Fruit fly (Drosophila melanogaster) whole organism, embryonic: Measurements from ENCODE around the gene RpS28a.
A peak's percentile ranks its signal among the peaks of the same experiment; 100 is the strongest.

Source experiments
- CG10267 ChIP-seq: fragments of 200-800 bp; sonication (Bioruptor generic); optimal IDR thresholded peaks from 2 replicates; lab custom pipeline; 2018; ENCODE audit warnings: missing biosample characterization, mild to moderate bottlenecking, missing genetic modification characterization, moderate library complexity
- CG11695 ChIP-seq: fragments of 200-800 bp; sonication (Bioruptor generic); IDR thresholded peaks from 3 replicates; pipeline ENCODE4 v1.3.6; 2022; ENCODE audit warnings: missing biosample characterization, missing genetic modification characterization
- CG12104 ChIP-seq: fragments of 200-800 bp; sonication (Bioruptor generic); optimal IDR thresholded peaks from 3 replicates; lab custom pipeline; 2016; ENCODE audit warnings: missing biosample characterization, missing genetic modification characterization
- CG15479 ChIP-seq: fragments of 200-800 bp; sonication (Bioruptor generic); optimal IDR thresholded peaks from 3 replicates; lab custom pipeline; 2019; ENCODE audit warnings: missing biosample characterization, mild to moderate bottlenecking, missing genetic modification characterization, moderate library complexity
- CG1603 ChIP-seq: fragments of 200-800 bp; sonication (Bioruptor generic); optimal IDR thresholded peaks from 2 replicates; lab custom pipeline; 2019; ENCODE audit warnings: missing biosample characterization, mild to moderate bottlenecking, missing genetic modification characterization, moderate library complexity
- CG16815 ChIP-seq: fragments of 200-800 bp; sonication (Bioruptor generic); optimal IDR thresholded peaks from 3 replicates; lab custom pipeline; 2017; ENCODE audit warnings: missing biosample characterization, mild to moderate bottlenecking, missing genetic modification characterization
- CG17802 ChIP-seq: fragments of 200-800 bp; sonication (Bioruptor generic); optimal IDR thresholded peaks from 2 replicates; lab custom pipeline; 2018; ENCODE audit warnings: missing biosample characterization, mild to moderate bottlenecking, missing genetic modification characterization, moderate library complexity
- CG2678 ChIP-seq: fragments of 200-800 bp; sonication (Bioruptor generic); optimal IDR thresholded peaks from 3 replicates; lab custom pipeline; 2019; ENCODE audit warnings: missing biosample characterization, mild to moderate bottlenecking, missing genetic modification characterization, moderate library complexity
- CG3065 ChIP-seq: fragments of 200-800 bp; sonication (Bioruptor generic); optimal IDR thresholded peaks from 2 replicates; lab custom pipeline; 2016; ENCODE audit warnings: missing biosample characterization, missing genetic modification characterization
- CG31224 ChIP-seq: fragments of 200-800 bp; sonication (Bioruptor generic); IDR thresholded peaks from 2 replicates; pipeline ENCODE4 v1.3.6; 2022; ENCODE audit warnings: missing biosample characterization, missing genetic modification characterization
- CG32532 ChIP-seq: fragments of 200-800 bp; sonication (Bioruptor generic); IDR thresholded peaks from 2 replicates; pipeline ENCODE4 v1.3.6; 2022; ENCODE audit warnings: missing biosample characterization, missing genetic modification characterization
- CG34422 ChIP-seq: fragments of 200-800 bp; sonication (Bioruptor generic); IDR thresholded peaks from 3 replicates; pipeline ENCODE4 v1.3.6; 2022; ENCODE audit warnings: missing biosample characterization, missing genetic modification characterization
- CG5953 ChIP-seq: fragments of 200-800 bp; sonication (Bioruptor generic); IDR thresholded peaks from 2 replicates; pipeline ENCODE4 v1.3.6; 2022; ENCODE audit warnings: missing biosample characterization, missing genetic modification characterization
- CG6813 ChIP-seq: fragments of 200-800 bp; sonication (Bioruptor generic); optimal IDR thresholded peaks from 2 replicates; lab custom pipeline; 2017; ENCODE audit warnings: missing biosample characterization, missing genetic modification characterization, mild to moderate bottlenecking, moderate library complexity, missing genetic modification reagents
- CG8290 ChIP-seq, 3 experiments: fragments of 200-800 bp; sonication (Bioruptor generic); optimal IDR thresholded peaks; 2 replicates each; lab custom pipeline; 2016 to 2019; ENCODE audit warnings: missing biosample characterization in 3 of 3, missing genetic modification characterization in 3 of 3, mild to moderate bottlenecking in 2 of 3, moderate library complexity in 1 of 3
- CG8924 ChIP-seq: fragments of 200-800 bp; optimal IDR thresholded peaks from 3 replicates; lab custom pipeline; 2019; ENCODE audit warnings: missing biosample characterization, mild to moderate bottlenecking, missing genetic modification characterization, moderate library complexity
- CG9797 ChIP-seq: fragments of 200-800 bp; sonication (Bioruptor generic); optimal IDR thresholded peaks from 3 replicates; lab custom pipeline; 2018; ENCODE audit warnings: missing biosample characterization, mild to moderate bottlenecking, missing genetic modification characterization
- CG9932 ChIP-seq: fragments of 200-800 bp; sonication (Bioruptor generic); IDR thresholded peaks from 2 replicates; pipeline ENCODE4 v1.3.6; 2022; ENCODE audit warnings: missing biosample characterization, missing genetic modification characterization
- Dek ChIP-seq: fragments of 200-800 bp; sonication (Bioruptor generic); optimal IDR thresholded peaks from 3 replicates; lab custom pipeline; 2019; ENCODE audit warnings: missing biosample characterization, mild to moderate bottlenecking, missing genetic modification characterization, moderate library complexity
- Doc3 ChIP-seq: fragments of 200-800 bp; sonication (Bioruptor generic); IDR thresholded peaks from 3 replicates; pipeline ENCODE4 v1.3.6; 2022; ENCODE audit warnings: missing biosample characterization, missing genetic modification characterization; ENCODE audit not compliant: partially characterized antibody
- E2f1 ChIP-seq: fragments of 200-800 bp; sonication (Bioruptor generic); IDR thresholded peaks from 2 replicates; pipeline ENCODE4 v1.3.6; 2022; ENCODE audit warnings: missing biosample characterization, missing genetic modification characterization
- Ets65A ChIP-seq: fragments of 200-800 bp; sonication (Bioruptor generic); peaks from one replicate; lab custom pipeline; 2016; ENCODE audit warnings: missing biosample characterization, missing genetic modification characterization
- GATAe ChIP-seq: fragments of 200-800 bp; sonication (Bioruptor generic); conservative IDR thresholded peaks from 2 replicates; pipeline ENCODE4 v1.3.6; 2022; ENCODE audit warnings: missing biosample characterization, missing genetic modification characterization
- Hr51 ChIP-seq, 2 experiments: fragments of 200-800 bp; sonication (Bioruptor generic); optimal IDR thresholded peaks; 2 replicates in 1 of 2; 3 replicates in 1 of 2; lab custom pipeline; 2016 to 2018; ENCODE audit warnings: missing biosample characterization in 2 of 2, missing genetic modification characterization in 2 of 2, mild to moderate bottlenecking in 1 of 2, moderate library complexity in 1 of 2
- Sin3A ChIP-seq: fragments of >200 bp; optimal IDR thresholded peaks from 2 replicates; lab custom pipeline; 2018
- Sox102F ChIP-seq: fragments of 200-800 bp; sonication (Bioruptor generic); optimal IDR thresholded peaks from 2 replicates; lab custom pipeline; 2018; ENCODE audit warnings: missing biosample characterization, mild to moderate bottlenecking, missing genetic modification characterization, moderate library complexity
- Xbp1 ChIP-seq: fragments of 200-800 bp; sonication (Bioruptor generic); optimal IDR thresholded peaks from 3 replicates; lab custom pipeline; 2016; ENCODE audit warnings: missing biosample characterization, mild to moderate bottlenecking, missing genetic modification characterization
- YL-1 ChIP-seq: fragments of 200-800 bp; sonication (Bioruptor generic); optimal IDR thresholded peaks from 3 replicates; lab custom pipeline; 2017; ENCODE audit warnings: missing biosample characterization, mild to moderate bottlenecking, missing genetic modification characterization
- al ChIP-seq: fragments of 200-800 bp; sonication (Bioruptor generic); IDR thresholded peaks from 2 replicates; pipeline ENCODE4 v1.3.6; 2022; ENCODE audit warnings: missing biosample characterization, missing genetic modification characterization
- crol ChIP-seq: fragments of 200-800 bp; sonication (Bioruptor generic); IDR thresholded peaks from 2 replicates; pipeline ENCODE4 v1.3.6; 2022; ENCODE audit warnings: missing biosample characterization, missing genetic modification characterization
- gcm ChIP-seq: fragments of 200-800 bp; sonication (Bioruptor generic); optimal IDR thresholded peaks from 2 replicates; lab custom pipeline; 2019; ENCODE audit warnings: missing biosample characterization, mild to moderate bottlenecking, missing genetic modification characterization, moderate library complexity
- gcm2 ChIP-seq: fragments of 200-800 bp; sonication (Bioruptor generic); optimal IDR thresholded peaks from 2 replicates; lab custom pipeline; 2016; ENCODE audit warnings: missing biosample characterization, missing genetic modification characterization
- hkb ChIP-seq, 2 experiments: fragments of 200-800 bp in 1 of 2; fragments of >200 bp in 1 of 2; sonication (Bioruptor generic) in 1 of 2; IDR thresholded peaks in 1 of 2; optimal IDR thresholded peaks in 1 of 2; 2 replicates each; pipeline versions ENCODE4 v1.3.6 to Lab custom; 2017 to 2022; ENCODE audit warnings: missing biosample characterization in 1 of 2, missing genetic modification characterization in 1 of 2
- ind ChIP-seq: fragments of 200-800 bp; sonication (Bioruptor generic); optimal IDR thresholded peaks from 3 replicates; lab custom pipeline; 2016; ENCODE audit warnings: missing biosample characterization, missing genetic modification characterization
- klu ChIP-seq: fragments of 200-800 bp; sonication (Bioruptor generic); IDR thresholded peaks from 2 replicates; pipeline ENCODE4 v1.3.6; 2022; ENCODE audit warnings: missing biosample characterization, missing genetic modification characterization
- lilli ChIP-seq: fragments of 200-800 bp; sonication (Bioruptor generic); optimal IDR thresholded peaks from 3 replicates; lab custom pipeline; 2016; ENCODE audit warnings: missing biosample characterization, missing genetic modification characterization
- lmd ChIP-seq: fragments of 200-800 bp; sonication (Bioruptor generic); IDR thresholded peaks from 2 replicates; pipeline ENCODE4 v1.3.6; 2022; ENCODE audit warnings: missing biosample characterization, missing genetic modification characterization
- mam ChIP-seq: fragments of 200-800 bp; sonication (Bioruptor generic); optimal IDR thresholded peaks from 3 replicates; lab custom pipeline; 2016; ENCODE audit warnings: missing biosample characterization, missing genetic modification characterization
- nerfin-2 ChIP-seq: fragments of 200-800 bp; sonication (Bioruptor generic); IDR thresholded peaks from 2 replicates; pipeline ENCODE4 v1.3.6; 2022; ENCODE audit warnings: missing biosample characterization, missing genetic modification characterization; ENCODE audit not compliant: partially characterized antibody
- ro ChIP-seq: fragments of 200-800 bp; sonication (Bioruptor generic); IDR thresholded peaks from 2 replicates; pipeline ENCODE4 v1.3.6; 2022; ENCODE audit warnings: missing biosample characterization, missing genetic modification characterization
- run ChIP-seq: fragments of 200-800 bp; sonication (Bioruptor generic); optimal IDR thresholded peaks from 3 replicates; lab custom pipeline; 2018; ENCODE audit warnings: missing biosample characterization, mild to moderate bottlenecking, missing genetic modification characterization
- sd ChIP-seq: fragments of 200-800 bp; sonication (Bioruptor generic); optimal IDR thresholded peaks from 3 replicates; lab custom pipeline; 2018; ENCODE audit warnings: missing biosample characterization, mild to moderate bottlenecking, missing genetic modification characterization, moderate library complexity
- sisA ChIP-seq: fragments of 200-800 bp; sonication (Bioruptor generic); IDR thresholded peaks from 2 replicates; pipeline ENCODE4 v1.3.6; 2022; ENCODE audit warnings: missing biosample characterization, missing genetic modification characterization
- slbo ChIP-seq: fragments of 200-800 bp; sonication (Bioruptor generic); IDR thresholded peaks from 2 replicates; pipeline ENCODE4 v1.3.6; 2022; ENCODE audit warnings: missing biosample characterization, missing genetic modification characterization
- sug ChIP-seq: fragments of 200-800 bp; optimal IDR thresholded peaks from 2 replicates; lab custom pipeline; 2019; ENCODE audit warnings: missing biosample characterization, mild to moderate bottlenecking, missing genetic modification characterization, moderate library complexity
- tin ChIP-seq: fragments of 200-800 bp; sonication (Bioruptor generic); optimal IDR thresholded peaks from 3 replicates; lab custom pipeline; 2016; ENCODE audit warnings: missing biosample characterization, missing genetic modification characterization
- unpg ChIP-seq: fragments of 200-800 bp; sonication (Bioruptor generic); optimal IDR thresholded peaks from 3 replicates; lab custom pipeline; 2018; ENCODE audit warnings: missing biosample characterization, mild to moderate bottlenecking, missing genetic modification characterization, moderate library complexity
- vfl ChIP-seq: fragments of 200-800 bp; sonication (Bioruptor generic); optimal IDR thresholded peaks from 2 replicates; lab custom pipeline; 2016; ENCODE audit warnings: missing biosample characterization, missing genetic modification characterization
- zfh2 ChIP-seq: fragments of 200-800 bp; sonication (Bioruptor generic); optimal IDR thresholded peaks from 2 replicates; lab custom pipeline; 2016; ENCODE audit warnings: missing biosample characterization, missing genetic modification characterization

Gene RpS28a

DNA sequence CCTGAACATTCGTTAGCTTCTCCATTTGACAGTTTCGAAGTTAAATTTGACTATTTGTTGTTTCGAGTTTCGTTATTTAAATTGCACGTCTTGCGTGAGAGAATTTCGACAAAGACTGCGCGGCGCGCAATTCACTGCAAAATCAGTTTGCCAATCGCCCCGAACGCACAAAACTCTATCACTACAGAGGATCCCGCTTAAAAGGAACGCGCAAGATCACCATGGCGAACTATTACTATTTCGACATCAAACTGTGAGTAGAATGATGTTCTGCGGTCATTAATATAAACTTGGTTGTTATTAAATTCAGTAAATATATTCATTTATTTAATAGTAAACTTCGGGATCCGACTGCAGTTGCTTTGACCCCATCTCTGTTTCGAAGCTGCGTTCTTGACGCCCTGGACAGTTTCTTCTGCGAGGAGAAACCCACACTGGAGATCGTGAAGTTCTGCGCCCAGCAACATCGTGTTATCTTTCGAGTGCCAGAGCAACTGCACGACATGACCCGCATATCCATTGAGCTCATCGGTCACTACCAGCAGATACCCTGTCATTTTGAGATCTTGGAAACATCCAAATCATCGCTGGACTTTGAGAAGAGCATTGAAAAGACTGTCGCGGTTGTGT lies 33.6 kb upstream of the RpS28a start, which contains the start of the genes Rpp14b and spn-A (continued):
- TF ChIP-seq CG3065 (GFP tag; lab: Kevin White, UChicago) (no peak), CG12104 (no peak), sd (no peak), slbo (peak; percentile 79), Sox102F (GFP tag; lab: Kevin White, UChicago) (no peak), CG10267 (tag; lab: Kevin White, UChicago) (no peak), run (tag; lab: Kevin White, UChicago) (no peak), lilli (GFP tag; lab: Kevin White, UChicago) (peak; percentile 37), CG9797 (GFP tag; lab: Kevin White, UChicago) (no peak), CG17802 (no peak), CG34422 (GFP tag; lab: Robert Waterston, UW) (no peak), CG11695 (GFP tag; lab: Robert Waterston, UW) (no peak), crol (GFP tag; lab: Robert Waterston, UW) (no peak), CG8290 (GFP tag; optimal IDR thresholded peaks at IDR 0.05; lab: Kevin White, UChicago) (no peak), CG8290 (tag; optimal IDR thresholded peaks at IDR 0.05; lab: Kevin White, UChicago) (peak in 1 of 2 experiments; percentile 61), CG6813 (GFP tag; lab: Kevin White, UChicago) (no peak), CG2678 (tag; lab: Kevin White, UChicago) (peak; percentile 13), sug (tag; lab: Kevin White, UChicago) (no peak), Xbp1 (GFP tag; lab: Kevin White, UChicago) (peak; percentile 59), CG32532 (GFP tag; lab: Robert Waterston, UW) (peak; percentile 28; the same call in 1 of the 2 replicates), al (GFP tag; lab: Robert Waterston, UW) (0 out of 2 replicates have a peak, but pooled peaks have one; percentile 26), zfh2 (GFP tag; lab: Kevin White, UChicago) (peak; percentile 35), gcm2 (GFP tag; lab: Kevin White, UChicago) (no peak), hkb (optimal IDR thresholded peaks at IDR 0.05; lab: Kevin White, UChicago) (no peak), hkb (GFP tag; IDR thresholded peaks at IDR 0.05; lab: Robert Waterston, UW) (no peak), mam (GFP tag; lab: Kevin White, UChicago) (peak; percentile 17), sisA (GFP tag; lab: Robert Waterston, UW) (peak; percentile 25; the same call in 1 of the 2 replicates), klu (GFP tag; lab: Robert Waterston, UW) (0 out of 2 replicates have a peak, but pooled peaks have one; percentile 21), Doc3 (GFP tag; lab: Robert Waterston, UW) (0 out of 3 replicates have a peak, but pooled peaks have one; percentile 7), CG8924 (tag; lab: Kevin White, UChicago) (no peak), unpg (GFP tag; lab: Kevin White, UChicago) (peak; percentile 20), GATAe (GFP tag; lab: Robert Waterston, UW) (no peak), Sin3A (lab: Kevin White, UChicago) (peak; percentile 0), gcm (GFP tag; lab: Kevin White, UChicago) (peak; percentile 89), nerfin-2 (no peak), E2f1 (peak; percentile 32; the same call in 1 of the 2 replicates), ro (GFP tag; lab: Robert Waterston, UW) (no peak), CG31224 (GFP tag; lab: Robert Waterston, UW) (no peak), Dek (tag; lab: Kevin White, UChicago) (peak; percentile 17), CG5953 (GFP tag; lab: Robert Waterston, UW) (0 out of 2 replicates have a peak, but pooled peaks have one; percentile 4), Hr51 (GFP tag; optimal IDR thresholded peaks at IDR 0.05; lab: Kevin White, UChicago) (peak in 1 of 2 experiments; percentile 4), ind (GFP tag; lab: Kevin White, UChicago) (peak; percentile 11), CG15479 (GFP tag; lab: Kevin White, UChicago) (peak; percentile 81), CG16815 (GFP tag; lab: Kevin White, UChicago) (peak; percentile 17), CG1603 (tag; lab: Kevin White, UChicago) (peak; percentile 36), Ets65A (GFP tag; lab: Kevin White, UChicago) (peak; percentile 81), vfl (no peak), tin (GFP tag; lab: Kevin White, UChicago) (no peak), YL-1 (GFP tag; lab: Kevin White, UChicago) (peak; percentile 43), lmd (GFP tag; lab: Robert Waterston, UW) (peak; percentile 29; the same call in 1 of the 2 replicates), CG9932 (GFP tag; lab: Robert Waterston, UW) (peak; percentile 71)
